Worm (Caenorhabditis elegans) whole organism, mixed stage, embryonic: ENCODE results near the gene srx-12.

ENCODE experiments used
- elt-1 ChIP-seq: sonication (generic microtip); optimal IDR thresholded peaks from 2 replicates; lab custom pipeline; 2017; ENCODE audit warnings: missing genetic modification characterization, mild to moderate bottlenecking, missing compliant biosample characterization, antibody characterized with exemption, moderate library complexity, borderline replicate concordance; ENCODE audit not compliant: insufficient read depth
- elt-3 ChIP-seq: fragments of 150-350 bp; optimal IDR thresholded peaks from 2 replicates; lab custom pipeline; 2014; ENCODE audit warnings: missing biosample characterization, missing genetic modification characterization
- lin-13 ChIP-seq: fragments of 150-350 bp; optimal IDR thresholded peaks from 2 replicates; lab custom pipeline; 2014; ENCODE audit warnings: missing biosample characterization, missing genetic modification characterization
- snpc-4 ChIP-seq: fragments of 150-350 bp; optimal IDR thresholded peaks from 2 replicates; lab custom pipeline; 2014; ENCODE audit warnings: missing biosample characterization, missing genetic modification characterization

DNA sequence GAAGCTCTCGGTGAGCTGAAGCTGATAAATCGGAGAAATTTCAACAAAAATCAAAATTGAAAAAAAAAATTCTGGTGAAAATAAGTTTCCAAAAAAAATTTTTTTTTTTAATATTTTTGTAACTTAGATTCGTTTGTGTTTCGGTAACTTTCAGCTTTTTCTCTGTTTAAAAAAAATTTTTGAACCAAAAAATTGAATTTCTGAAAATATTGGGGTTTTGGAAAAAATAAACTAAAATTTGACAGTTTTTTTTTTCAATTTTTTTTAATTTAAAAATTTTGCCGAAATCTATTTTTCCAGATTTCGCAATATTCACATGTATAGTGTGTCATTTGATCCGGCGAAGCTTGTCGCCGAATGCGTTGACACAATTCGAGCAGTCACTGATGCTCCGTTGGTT, 46.9 kb upstream of the srx-12 start, which contains the start of gene Y55F3AM.5:
- TF ChIP-seq snpc-4 (tag; lab: Kevin White, UChicago) (no peak), elt-1 (tag; lab: Kevin White, UChicago) (no peak), elt-3 (tag; lab: Kevin White, UChicago) (no peak), lin-13 (no peak)
